Worm (Caenorhabditis elegans) whole organism, L2 larva: ENCODE results near the gene R11E3.2.

ENCODE experiments used
- C34F6.9 ChIP-seq: fragments of 150-350 bp; optimal IDR thresholded peaks from 2 replicates; lab custom pipeline; 2014; ENCODE audit warnings: missing biosample characterization, missing genetic modification characterization
- F13H6.1 ChIP-seq: sonication (generic microtip); optimal IDR thresholded peaks from 2 replicates; lab custom pipeline; 2016; ENCODE audit warnings: missing genetic modification characterization, missing compliant biosample characterization
- R02D3.7 ChIP-seq: fragments of 150-350 bp; optimal IDR thresholded peaks from 2 replicates; lab custom pipeline; 2014; ENCODE audit warnings: missing biosample characterization, missing genetic modification characterization
- Y55F3AM.14 ChIP-seq: fragments of 200-800 bp; sonication (Bioruptor generic); optimal IDR thresholded peaks from 2 replicates; lab custom pipeline; 2018; ENCODE audit warnings: mild to moderate bottlenecking, missing genetic modification characterization, missing compliant biosample characterization
- ZK546.5 ChIP-seq: sonication (generic microtip); optimal IDR thresholded peaks from 2 replicates; lab custom pipeline; 2017; ENCODE audit warnings: missing biosample characterization, missing genetic modification characterization
- alr-1 ChIP-seq: fragments of 150-350 bp; optimal IDR thresholded peaks from 2 replicates; lab custom pipeline; 2014; ENCODE audit warnings: missing biosample characterization, missing genetic modification characterization
- aly-2 ChIP-seq: fragments of 150-350 bp; optimal IDR thresholded peaks from 2 replicates; lab custom pipeline; 2014; ENCODE audit warnings: missing biosample characterization, missing genetic modification characterization
- ama-1 ChIP-seq: fragments of 150-350 bp; optimal IDR thresholded peaks from 2 replicates; lab custom pipeline; 2018; ENCODE audit warnings: inconsistent platforms
- blmp-1 ChIP-seq: sonication (generic microtip); optimal IDR thresholded peaks from 2 replicates; lab custom pipeline; 2017; ENCODE audit warnings: missing genetic modification characterization, mild to moderate bottlenecking, missing compliant biosample characterization, antibody characterized with exemption, moderate library complexity; ENCODE audit not compliant: insufficient read depth
- ceh-16 ChIP-seq: fragments of 150-350 bp; optimal IDR thresholded peaks from 2 replicates; lab custom pipeline; 2014; ENCODE audit warnings: missing biosample characterization, missing genetic modification characterization
- ceh-82 ChIP-seq: fragments of 150-350 bp; optimal IDR thresholded peaks from 2 replicates; lab custom pipeline; 2014; ENCODE audit warnings: missing biosample characterization, missing genetic modification characterization
- crh-2 ChIP-seq: sonication (generic microtip); optimal IDR thresholded peaks from 2 replicates; lab custom pipeline; 2017; ENCODE audit warnings: missing biosample characterization, missing genetic modification characterization
- dmd-4 ChIP-seq: sonication (generic microtip); optimal IDR thresholded peaks from 2 replicates; lab custom pipeline; 2017; ENCODE audit warnings: missing biosample characterization, missing genetic modification characterization
- egl-27 ChIP-seq: sonication (generic microtip); optimal IDR thresholded peaks from 3 replicates; lab custom pipeline; 2017; ENCODE audit warnings: missing biosample characterization, missing genetic modification reagents, missing genetic modification characterization
- elt-1 ChIP-seq: fragments of 150-350 bp; optimal IDR thresholded peaks from 2 replicates; lab custom pipeline; 2014; ENCODE audit warnings: missing biosample characterization, missing genetic modification characterization
- elt-3 ChIP-seq: sonication (generic microtip); optimal IDR thresholded peaks from 2 replicates; lab custom pipeline; 2017; ENCODE audit warnings: missing biosample characterization, missing genetic modification characterization
- fos-1 ChIP-seq: fragments of 150-350 bp; optimal IDR thresholded peaks from 2 replicates; lab custom pipeline; 2014; ENCODE audit warnings: missing biosample characterization, missing genetic modification characterization
- gmeb-1 ChIP-seq: fragments of 150-350 bp; optimal IDR thresholded peaks from 2 replicates; lab custom pipeline; 2014; ENCODE audit warnings: missing biosample characterization, missing genetic modification characterization
- lin-11 ChIP-seq: fragments of 150-350 bp; sonication (generic microtip); optimal IDR thresholded peaks from 2 replicates; lab custom pipeline; 2014; ENCODE audit warnings: missing biosample characterization, missing genetic modification characterization, inconsistent platforms, mixed read lengths
- lin-13 ChIP-seq: fragments of 150-350 bp; optimal IDR thresholded peaks from 2 replicates; lab custom pipeline; 2014; ENCODE audit warnings: missing biosample characterization, missing genetic modification reagents, missing genetic modification characterization
- lin-39 ChIP-seq: fragments of 150-350 bp; optimal IDR thresholded peaks from 2 replicates; lab custom pipeline; 2014; ENCODE audit warnings: missing biosample characterization, missing genetic modification reagents, missing genetic modification characterization
- lsy-2 ChIP-seq, 2 experiments: fragments of 150-350 bp in 1 of 2; sonication (generic microtip) in 1 of 2; optimal IDR thresholded peaks; 2 replicates each; lab custom pipeline; 2014 to 2017; ENCODE audit warnings: missing biosample characterization in 2 of 2, missing genetic modification characterization in 2 of 2
- mab-5 ChIP-seq: fragments of 150-350 bp; optimal IDR thresholded peaks from 2 replicates; lab custom pipeline; 2014; ENCODE audit warnings: missing biosample characterization, missing genetic modification characterization
- mbf-1 ChIP-seq: sonication (generic microtip); optimal IDR thresholded peaks from 2 replicates; lab custom pipeline; 2017; ENCODE audit warnings: missing biosample characterization, missing genetic modification characterization
- mdl-1 ChIP-seq, 2 experiments: fragments of 150-350 bp in 1 of 2; sonication (generic microtip) in 1 of 2; optimal IDR thresholded peaks; 2 replicates each; lab custom pipeline; 2017; ENCODE audit warnings: missing biosample characterization in 2 of 2, missing genetic modification characterization in 2 of 2
- nhr-10 ChIP-seq: sonication (generic microtip); optimal IDR thresholded peaks from 2 replicates; lab custom pipeline; 2017; ENCODE audit warnings: missing biosample characterization, missing genetic modification characterization
- nhr-11 ChIP-seq: fragments of 150-350 bp; optimal IDR thresholded peaks from 2 replicates; lab custom pipeline; 2014; ENCODE audit warnings: missing biosample characterization, missing genetic modification characterization
- nhr-12 ChIP-seq: fragments of 150-350 bp; optimal IDR thresholded peaks from 2 replicates; lab custom pipeline; 2014; ENCODE audit warnings: missing biosample characterization, missing genetic modification characterization
- nhr-129 ChIP-seq: fragments of 150-350 bp; optimal IDR thresholded peaks from 2 replicates; lab custom pipeline; 2014; ENCODE audit warnings: missing biosample characterization, missing genetic modification characterization
- nhr-21 ChIP-seq: fragments of 150-350 bp; optimal IDR thresholded peaks from 2 replicates; lab custom pipeline; 2014; ENCODE audit warnings: missing biosample characterization, missing genetic modification characterization
- nhr-23 ChIP-seq: fragments of 150-350 bp; optimal IDR thresholded peaks from 2 replicates; lab custom pipeline; 2014; ENCODE audit warnings: missing biosample characterization, missing genetic modification reagents, missing genetic modification characterization
- nhr-237 ChIP-seq: fragments of 150-350 bp; optimal IDR thresholded peaks from 2 replicates; lab custom pipeline; 2014; ENCODE audit warnings: missing biosample characterization, missing genetic modification characterization
- nhr-25 ChIP-seq: fragments of 150-350 bp; sonication (generic microtip); optimal IDR thresholded peaks from 3 replicates; lab custom pipeline; 2014; ENCODE audit warnings: missing biosample characterization, missing genetic modification characterization
- nhr-6 ChIP-seq: fragments of 150-350 bp; optimal IDR thresholded peaks from 2 replicates; lab custom pipeline; 2014; ENCODE audit warnings: missing biosample characterization, missing genetic modification characterization
- nhr-77 ChIP-seq: fragments of 150-350 bp; optimal IDR thresholded peaks from 2 replicates; lab custom pipeline; 2014; ENCODE audit warnings: missing biosample characterization, missing genetic modification characterization
- peb-1 ChIP-seq: fragments of 150-350 bp; optimal IDR thresholded peaks from 2 replicates; lab custom pipeline; 2014; ENCODE audit warnings: missing biosample characterization, missing genetic modification characterization
- sem-4 ChIP-seq: fragments of 150-350 bp; optimal IDR thresholded peaks from 2 replicates; lab custom pipeline; 2014; ENCODE audit warnings: missing biosample characterization, missing genetic modification reagents, missing genetic modification characterization
- skn-1 ChIP-seq: sonication (generic microtip); optimal IDR thresholded peaks from 2 replicates; lab custom pipeline; 2017; ENCODE audit warnings: missing biosample characterization, missing genetic modification characterization
- sma-9 ChIP-seq, 2 experiments: fragments of 150-350 bp in 1 of 2; sonication (generic microtip) in 1 of 2; optimal IDR thresholded peaks; 2 replicates each; lab custom pipeline; 2014 to 2016; ENCODE audit warnings: missing genetic modification characterization in 2 of 2, mild to moderate bottlenecking in 1 of 2, missing biosample characterization in 1 of 2, missing compliant biosample characterization in 1 of 2, missing genetic modification reagents in 1 of 2, moderate library complexity in 1 of 2
- snpc-4 ChIP-seq: fragments of 150-350 bp; optimal IDR thresholded peaks from 2 replicates; lab custom pipeline; 2014; ENCODE audit warnings: missing biosample characterization, missing genetic modification characterization
- unc-39 ChIP-seq: fragments of 150-350 bp; optimal IDR thresholded peaks from 2 replicates; lab custom pipeline; 2014; ENCODE audit warnings: missing biosample characterization, missing genetic modification characterization
- unc-55 ChIP-seq: fragments of 150-350 bp; sonication (generic microtip); optimal IDR thresholded peaks from 3 replicates; lab custom pipeline; 2014; ENCODE audit warnings: missing biosample characterization, missing genetic modification reagents, missing genetic modification characterization
- unc-62 ChIP-seq: fragments of 150-350 bp; optimal IDR thresholded peaks from 2 replicates; lab custom pipeline; 2014; ENCODE audit warnings: missing biosample characterization, missing genetic modification reagents, missing genetic modification characterization
- zag-1 ChIP-seq: fragments of 150-350 bp; optimal IDR thresholded peaks from 2 replicates; lab custom pipeline; 2014; ENCODE audit warnings: missing biosample characterization, missing genetic modification characterization
- ztf-1 ChIP-seq: fragments of 200-800 bp; sonication (Bioruptor generic); conservative IDR thresholded peaks from 2 replicates; pipeline ENCODE4 v1.3.6; 2022; ENCODE audit warnings: missing genetic modification characterization, missing compliant biosample characterization
- ztf-11 ChIP-seq: sonication (generic microtip); optimal IDR thresholded peaks from 2 replicates; lab custom pipeline; 2017; ENCODE audit warnings: missing biosample characterization, missing genetic modification characterization
- ztf-4 ChIP-seq: fragments of 150-350 bp; optimal IDR thresholded peaks from 2 replicates; lab custom pipeline; 2014; ENCODE audit warnings: missing biosample characterization, missing genetic modification characterization

The R11E3.2 gene

ce11 chrIV:4737258-4737657 is 34.6 kb upstream of the R11E3.2 start, which contains the start of gene fbxb-78:
Gene fbxb-78, plus strand, starts transcription at chrIV:4737558.
- TF ChIP-seq crh-2 = no peak
- no peak for TF ChIP-seq unc-55 (GFP tag; lab: Kevin White, UChicago)
- no peak for TF ChIP-seq nhr-237 (tag; lab: Kevin White, UChicago)
- TF ChIP-seq dmd-4 = no peak
- TF ChIP-seq fos-1 (tag; lab: Kevin White, UChicago) = no peak
- TF ChIP-seq aly-2 (tag; lab: Kevin White, UChicago) = no peak
- no peak for TF ChIP-seq nhr-11
- TF ChIP-seq unc-62 (GFP tag; lab: Kevin White, UChicago) = no peak

- no peak for TF ChIP-seq elt-1
- no peak for TF ChIP-seq R02D3.7 (tag; lab: Kevin White, UChicago)
- no peak for TF ChIP-seq lin-11 (tag; lab: Kevin White, UChicago)
- TF ChIP-seq Y55F3AM.14 = no peak
- TF ChIP-seq nhr-23 = no peak
- TF ChIP-seq ama-1 (lab: Kevin White, UChicago) = no peak
Measured at ce11 chrIV:4742480-4742879, 29.4 kb upstream of the R11E3.2 start.

ce11 chrIV:4744167-4744566 is 27.7 kb upstream of the R11E3.2 start, which contains the start of gene hoe-1:
Gene hoe-1, minus strand, starts transcription at chrIV:4744267.
- no peak for TF ChIP-seq egl-27 (tag; lab: Kevin White, UChicago)

ce11 chrIV:4745422-4745821 is 26.5 kb upstream of the R11E3.2 start, which contains the start of gene timm-17B.1:
Gene timm-17B.1, minus strand, starts transcription at chrIV:4745492.
- peak; percentile 37 for TF ChIP-seq nhr-6 (tag; lab: Kevin White, UChicago)
- peak; percentile 27 for TF ChIP-seq ama-1 (lab: Kevin White, UChicago)
- TF ChIP-seq nhr-237 (tag; lab: Kevin White, UChicago) = no peak
- TF ChIP-seq crh-2 = peak; percentile 74
- peak; percentile 60 for TF ChIP-seq lin-13 (GFP tag; lab: Kevin White, UChicago)
- TF ChIP-seq aly-2 (tag; lab: Kevin White, UChicago) = no peak
- TF ChIP-seq mab-5 (tag; lab: Kevin White, UChicago) = peak; percentile 78
- TF ChIP-seq unc-62 (GFP tag; lab: Kevin White, UChicago) = no peak
- no peak for TF ChIP-seq ztf-11 (tag; lab: Kevin White, UChicago)
- no peak for TF ChIP-seq egl-27 (tag; lab: Kevin White, UChicago)
- no peak for TF ChIP-seq alr-1
- TF ChIP-seq elt-1 = no peak
- TF ChIP-seq ZK546.5 (tag; lab: Kevin White, UChicago) = no peak
- no peak for TF ChIP-seq mbf-1 (tag; lab: Kevin White, UChicago)
- no peak for TF ChIP-seq lin-11 (tag; lab: Kevin White, UChicago)
- no peak for TF ChIP-seq ztf-1 (GFP tag; lab: Robert Waterston, UW)
- peak; percentile 36 for TF ChIP-seq ceh-16 (tag; lab: Kevin White, UChicago)
- no peak for TF ChIP-seq peb-1 (tag; lab: Kevin White, UChicago)
- peak; percentile 62 for TF ChIP-seq R02D3.7 (tag; lab: Kevin White, UChicago)
- TF ChIP-seq ceh-82 (tag; lab: Kevin White, UChicago) = no peak
- TF ChIP-seq nhr-23 = no peak
- TF ChIP-seq nhr-129 (tag; lab: Kevin White, UChicago) = peak; percentile 69
- TF ChIP-seq snpc-4 (tag; lab: Kevin White, UChicago) = peak; percentile 13
- TF ChIP-seq lsy-2 (tag; optimal IDR thresholded peaks at IDR 0.05; lab: Kevin White, UChicago) = peak; percentile 93 to 96
- no peak for TF ChIP-seq fos-1 (tag; lab: Kevin White, UChicago)
- TF ChIP-seq sma-9 (GFP tag; optimal IDR thresholded peaks at IDR 0.05; lab: Kevin White, UChicago) = peak; percentile 60
- TF ChIP-seq sma-9 (tag; optimal IDR thresholded peaks at IDR 0.05; lab: Kevin White, UChicago) = no peak
- TF ChIP-seq nhr-25 (tag; lab: Kevin White, UChicago) = peak; percentile 73
- TF ChIP-seq dmd-4 = peak; percentile 2
- no peak for TF ChIP-seq nhr-11
- TF ChIP-seq unc-39 = no peak
- no peak for TF ChIP-seq zag-1 (tag; lab: Kevin White, UChicago)
- TF ChIP-seq Y55F3AM.14 = no peak
- peak; percentile 82 for TF ChIP-seq unc-55 (GFP tag; lab: Kevin White, UChicago)
- no peak for TF ChIP-seq elt-3 (tag; lab: Kevin White, UChicago)
- no peak for TF ChIP-seq blmp-1
- no peak for TF ChIP-seq nhr-77 (tag; lab: Kevin White, UChicago)
- no peak for TF ChIP-seq skn-1 (tag; lab: Kevin White, UChicago)
- no peak for TF ChIP-seq nhr-12 (tag; lab: Kevin White, UChicago)
- TF ChIP-seq gmeb-1 (tag; lab: Kevin White, UChicago) = peak; percentile 84
- TF ChIP-seq nhr-10 (tag; lab: Kevin White, UChicago) = no peak
- peak; percentile 93 for TF ChIP-seq C34F6.9 (tag; lab: Kevin White, UChicago)
- TF ChIP-seq sem-4 = no peak
- no peak for TF ChIP-seq lin-39
- peak; percentile 35 for TF ChIP-seq F13H6.1
- TF ChIP-seq mdl-1 (tag; optimal IDR thresholded peaks at IDR 0.05; lab: Kevin White, UChicago) = peak in 1 of 2 experiments; percentile 9
- no peak for TF ChIP-seq ztf-4 (tag; lab: Kevin White, UChicago)
- peak; percentile 43 for TF ChIP-seq nhr-21
